Fruit fly (Drosophila melanogaster) whole organism, adult: ENCODE results near the gene CG2839.

Experiments
- CG11617 ChIP-seq: fragments of 200-800 bp; sonication (Bioruptor generic); optimal IDR thresholded peaks from 2 replicates; lab custom pipeline; 2017; ENCODE audit warnings: mild to moderate bottlenecking, missing biosample characterization, missing genetic modification reagents, missing genetic modification characterization
- CG12768 ChIP-seq: fragments of 200-800 bp; sonication (Bioruptor generic); optimal IDR thresholded peaks from 2 replicates; lab custom pipeline; 2017; ENCODE audit warnings: missing biosample characterization, missing genetic modification characterization, mild to moderate bottlenecking, moderate library complexity, missing genetic modification reagents
- CG14711 ChIP-seq: fragments of 200-800 bp; sonication (Bioruptor generic); optimal IDR thresholded peaks from 2 replicates; lab custom pipeline; 2018; ENCODE audit warnings: missing biosample characterization, mild to moderate bottlenecking, missing genetic modification characterization, moderate library complexity
- CG1620 ChIP-seq: fragments of 200-800 bp; sonication (Bioruptor generic); optimal IDR thresholded peaks from 2 replicates; lab custom pipeline; 2016; ENCODE audit warnings: missing biosample characterization, missing genetic modification characterization
- CG33017 ChIP-seq: fragments of 200-800 bp; sonication (Bioruptor generic); optimal IDR thresholded peaks from 2 replicates; lab custom pipeline; 2018; ENCODE audit warnings: missing biosample characterization, mild to moderate bottlenecking, missing genetic modification characterization, moderate library complexity
- CG5204 ChIP-seq: fragments of 200-800 bp; sonication (Bioruptor generic); optimal IDR thresholded peaks from 2 replicates; lab custom pipeline; 2016; ENCODE audit warnings: missing biosample characterization, missing genetic modification characterization
- CG7045 ChIP-seq: fragments of 200-800 bp; sonication (Bioruptor generic); optimal IDR thresholded peaks from 2 replicates; lab custom pipeline; 2017; ENCODE audit warnings: missing biosample characterization, mild to moderate bottlenecking, missing genetic modification characterization
- CG7101 ChIP-seq: fragments of 200-800 bp; sonication (Bioruptor generic); optimal IDR thresholded peaks from 2 replicates; lab custom pipeline; 2018; ENCODE audit warnings: missing biosample characterization, mild to moderate bottlenecking, missing genetic modification characterization, moderate library complexity
- Clk ChIP-seq: fragments of 200-800 bp; sonication (Bioruptor generic); optimal IDR thresholded peaks from 2 replicates; lab custom pipeline; 2017; ENCODE audit warnings: missing biosample characterization, missing genetic modification characterization
- Crg-1 ChIP-seq: fragments of 200-800 bp; sonication (Bioruptor generic); optimal IDR thresholded peaks from 2 replicates; lab custom pipeline; 2016; ENCODE audit warnings: missing biosample characterization, missing genetic modification characterization
- Hr96 ChIP-seq: fragments of 200-800 bp; sonication (Bioruptor generic); optimal IDR thresholded peaks from 2 replicates; lab custom pipeline; 2016; ENCODE audit warnings: missing biosample characterization, missing genetic modification characterization
- Mnt ChIP-seq: fragments of 200-800 bp; sonication (Bioruptor generic); optimal IDR thresholded peaks from 2 replicates; lab custom pipeline; 2016; ENCODE audit warnings: missing biosample characterization, mild to moderate bottlenecking, missing genetic modification characterization
- bab1 ChIP-seq: fragments of 200-800 bp; sonication (Bioruptor generic); optimal IDR thresholded peaks from 3 replicates; lab custom pipeline; 2019; ENCODE audit warnings: missing biosample characterization, mild to moderate bottlenecking, missing genetic modification characterization, moderate library complexity
- cic ChIP-seq: fragments of 200-800 bp; sonication (Bioruptor generic); optimal IDR thresholded peaks from 2 replicates; lab custom pipeline; 2017; ENCODE audit warnings: missing biosample characterization, mild to moderate bottlenecking, missing genetic modification characterization, moderate library complexity
- cnc ChIP-seq, 2 experiments: fragments of >200 bp; optimal IDR thresholded peaks; 2 replicates each; lab custom pipeline; 2017
- kay ChIP-seq: fragments of 200-800 bp; sonication (Bioruptor generic); peaks from one replicate; lab custom pipeline; 2016; ENCODE audit warnings: missing biosample characterization, missing genetic modification characterization, borderline replicate concordance
- ovo ChIP-seq: fragments of 200-800 bp; sonication (Bioruptor generic); optimal IDR thresholded peaks from 2 replicates; lab custom pipeline; 2016; ENCODE audit warnings: missing biosample characterization, missing genetic modification characterization
- pad ChIP-seq: fragments of 200-800 bp; sonication (Bioruptor generic); optimal IDR thresholded peaks from 3 replicates; lab custom pipeline; 2017; ENCODE audit warnings: missing biosample characterization, missing genetic modification characterization, mild to moderate bottlenecking, moderate library complexity, missing genetic modification reagents
- tj ChIP-seq: fragments of 200-800 bp; sonication (Bioruptor generic); optimal IDR thresholded peaks from 3 replicates; lab custom pipeline; 2017; ENCODE audit warnings: missing biosample characterization, mild to moderate bottlenecking, missing genetic modification characterization, moderate library complexity
- toe ChIP-seq: fragments of 200-800 bp; sonication (Bioruptor generic); optimal IDR thresholded peaks from 2 replicates; lab custom pipeline; 2016; ENCODE audit warnings: missing biosample characterization, missing genetic modification characterization

Gene CG2839

dm6 chr2L:597771-598170 is 27.7 kb upstream of the CG2839 start:
- no peak for TF ChIP-seq CG33017 (tag; lab: Kevin White, UChicago)
- no peak for TF ChIP-seq kay (GFP tag; lab: Kevin White, UChicago)
- TF ChIP-seq toe (GFP tag; lab: Kevin White, UChicago): no peak
- no peak for TF ChIP-seq CG7101 (tag; lab: Kevin White, UChicago)
- no peak for TF ChIP-seq bab1 (GFP tag; lab: Kevin White, UChicago)
- TF ChIP-seq CG11617: no peak
- no peak for TF ChIP-seq Hr96 (GFP tag; lab: Kevin White, UChicago)
- TF ChIP-seq CG14711 (tag; lab: Kevin White, UChicago): no peak
- no peak for TF ChIP-seq Mnt
- TF ChIP-seq ovo (GFP tag; lab: Kevin White, UChicago): no peak
- no peak for TF ChIP-seq tj (GFP tag; lab: Kevin White, UChicago)
- no peak for TF ChIP-seq CG1620 (GFP tag; lab: Kevin White, UChicago)
- TF ChIP-seq cic (GFP tag; lab: Kevin White, UChicago): no peak
- no peak for TF ChIP-seq CG5204 (GFP tag; lab: Kevin White, UChicago)

DNA sequence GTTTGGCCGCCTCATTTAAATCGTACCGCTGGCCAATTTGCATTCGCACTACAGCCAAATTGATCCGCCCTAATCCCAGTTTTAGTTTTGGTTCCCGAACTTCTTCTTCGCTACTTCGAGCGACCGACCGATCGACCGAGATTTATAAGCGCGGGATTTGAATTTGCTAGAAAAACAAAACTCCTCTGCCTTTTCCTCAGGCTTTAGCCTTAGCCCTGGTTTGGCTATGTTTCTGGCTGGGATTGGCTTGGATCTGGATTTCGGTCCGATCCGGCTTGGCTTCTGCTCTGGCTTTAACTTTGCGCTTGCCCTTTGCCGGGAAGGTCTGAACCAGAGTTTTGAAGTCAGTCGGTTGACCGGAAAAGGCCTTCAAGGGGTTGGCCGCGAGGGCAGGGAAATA is 23.6 kb upstream of the CG2839 start:
- no peak for TF ChIP-seq tj (GFP tag; lab: Kevin White, UChicago)

DNA sequence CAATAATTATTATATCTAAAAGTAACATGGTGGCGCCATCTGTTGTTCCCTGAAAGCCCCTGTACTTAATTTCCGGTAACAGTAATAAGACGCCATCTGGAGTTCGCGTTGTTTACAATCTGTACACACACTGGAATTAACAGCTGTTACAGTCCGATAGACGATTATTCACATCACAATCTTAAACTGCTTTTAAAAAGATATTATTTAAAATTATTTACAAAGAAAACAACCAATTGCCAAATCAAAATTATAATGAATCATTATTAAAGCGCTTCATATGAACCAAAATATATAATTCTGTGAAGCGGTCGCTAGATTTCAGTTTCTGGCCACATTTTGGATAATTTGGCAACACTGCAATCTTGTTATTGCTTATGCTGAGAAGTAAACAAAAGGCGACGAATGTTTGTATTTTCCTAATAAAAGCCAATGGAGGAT is 23.0 kb upstream of the CG2839 start, which contains the start of gene CG13689:
CG13689 (plus strand) TSS at position 375 of the 441 bp plus-strand sequence.
- TF ChIP-seq CG33017 (tag; lab: Kevin White, UChicago) (no peak), CG1620 (GFP tag; lab: Kevin White, UChicago) (peak; percentile 44), CG14711 (tag; lab: Kevin White, UChicago) (peak; percentile 79), Crg-1 (GFP tag; lab: Kevin White, UChicago) (no peak), Hr96 (GFP tag; lab: Kevin White, UChicago) (peak; percentile 39), tj (GFP tag; lab: Kevin White, UChicago) (no peak), bab1 (GFP tag; lab: Kevin White, UChicago) (peak; percentile 38), CG7045 (GFP tag; lab: Kevin White, UChicago) (peak; percentile 29), CG11617 (no peak), ovo (GFP tag; lab: Kevin White, UChicago) (peak; percentile 3), CG5204 (GFP tag; lab: Kevin White, UChicago) (peak; percentile 31), toe (GFP tag; lab: Kevin White, UChicago) (peak; percentile 50), pad (peak; percentile 14)

DNA sequence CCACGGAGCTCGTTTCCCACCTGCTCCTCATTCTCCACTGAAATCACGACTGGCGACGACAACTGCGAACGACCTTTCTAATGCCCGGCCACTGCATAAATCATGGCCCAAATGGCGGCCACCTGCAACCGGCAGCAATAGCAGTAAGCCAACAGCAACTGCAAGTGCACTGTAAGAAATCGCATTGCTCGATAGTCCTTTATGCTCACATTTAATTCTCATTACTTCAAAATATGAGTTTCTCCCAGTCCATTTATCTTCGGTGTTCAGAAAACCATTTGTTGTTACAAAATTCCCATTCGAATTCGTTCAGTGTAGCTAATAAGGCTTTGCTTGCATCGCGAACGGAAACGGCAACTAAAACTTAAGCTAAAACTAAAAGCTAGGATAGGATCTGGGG is 21.4 kb upstream of the CG2839 start:
- TF ChIP-seq CG11617 (no peak), cic (GFP tag; lab: Kevin White, UChicago) (no peak), tj (GFP tag; lab: Kevin White, UChicago) (no peak), bab1 (GFP tag; lab: Kevin White, UChicago) (no peak), Crg-1 (GFP tag; lab: Kevin White, UChicago) (no peak), Clk (no peak), toe (GFP tag; lab: Kevin White, UChicago) (no peak), kay (GFP tag; lab: Kevin White, UChicago) (no peak), Mnt (no peak), CG5204 (GFP tag; lab: Kevin White, UChicago) (no peak), CG33017 (tag; lab: Kevin White, UChicago) (no peak), pad (no peak)

- no peak for TF ChIP-seq CG7045 (GFP tag; lab: Kevin White, UChicago)
- TF ChIP-seq CG5204 (GFP tag; lab: Kevin White, UChicago): no peak
- TF ChIP-seq bab1 (GFP tag; lab: Kevin White, UChicago): no peak
- no peak for TF ChIP-seq CG12768 (GFP tag; lab: Kevin White, UChicago)
- no peak for TF ChIP-seq CG11617
- TF ChIP-seq Mnt: no peak
- TF ChIP-seq CG14711 (tag; lab: Kevin White, UChicago): no peak
- no peak for TF ChIP-seq pad
- no peak for TF ChIP-seq Crg-1 (GFP tag; lab: Kevin White, UChicago)
- TF ChIP-seq CG33017 (tag; lab: Kevin White, UChicago): no peak
- TF ChIP-seq Clk: no peak
- no peak for TF ChIP-seq CG7101 (tag; lab: Kevin White, UChicago)
- TF ChIP-seq CG1620 (GFP tag; lab: Kevin White, UChicago): no peak
- TF ChIP-seq cic (GFP tag; lab: Kevin White, UChicago): no peak
- TF ChIP-seq Hr96 (GFP tag; lab: Kevin White, UChicago): no peak
- TF ChIP-seq tj (GFP tag; lab: Kevin White, UChicago): no peak
Measured at dm6 chr2L:606165-606564, 19.3 kb upstream of the CG2839 start.

- TF ChIP-seq CG12768 (GFP tag; lab: Kevin White, UChicago) (no peak), CG14711 (tag; lab: Kevin White, UChicago) (no peak), bab1 (GFP tag; lab: Kevin White, UChicago) (no peak), tj (GFP tag; lab: Kevin White, UChicago) (no peak), Hr96 (GFP tag; lab: Kevin White, UChicago) (no peak), CG7045 (GFP tag; lab: Kevin White, UChicago) (no peak), toe (GFP tag; lab: Kevin White, UChicago) (no peak), Clk (no peak), Mnt (no peak), Crg-1 (GFP tag; lab: Kevin White, UChicago) (no peak), cic (GFP tag; lab: Kevin White, UChicago) (no peak), cnc (optimal IDR thresholded peaks at IDR 0.05; lab: Kevin White, UChicago) (no peak), kay (GFP tag; lab: Kevin White, UChicago) (no peak), CG1620 (GFP tag; lab: Kevin White, UChicago) (no peak), ovo (GFP tag; lab: Kevin White, UChicago) (no peak), pad (no peak), CG5204 (GFP tag; lab: Kevin White, UChicago) (no peak)
Measured at dm6 chr2L:606952-607351, 18.5 kb upstream of the CG2839 start.
